Worm (Caenorhabditis elegans) whole organism, L4 larva: ENCODE results near the gene ver-3.

ENCODE experiments used
- D1046.2 ChIP-seq: fragments of 200-800 bp; sonication (Bioruptor generic); IDR thresholded peaks from 2 replicates; pipeline ENCODE4 v1.3.6; 2022; ENCODE audit warnings: missing genetic modification characterization, missing compliant biosample characterization
- F37D6.2 ChIP-seq: sonication (generic microtip); optimal IDR thresholded peaks from 2 replicates; lab custom pipeline; 2016; ENCODE audit warnings: mild to moderate bottlenecking, missing genetic modification characterization, missing compliant biosample characterization
- T20F7.1 ChIP-seq: fragments of 200-800 bp; sonication (Bioruptor generic); optimal IDR thresholded peaks from 2 replicates; lab custom pipeline; 2018; ENCODE audit warnings: mild to moderate bottlenecking, missing genetic modification characterization, missing compliant biosample characterization
- Y105C5A.15 ChIP-seq: fragments of 200-800 bp; sonication (Bioruptor generic); IDR thresholded peaks from 2 replicates; pipeline ENCODE4 v1.3.6; 2022; ENCODE audit warnings: missing genetic modification characterization, missing compliant biosample characterization
- Y5F2A.4 ChIP-seq: fragments of 200-800 bp; sonication (Bioruptor generic); optimal IDR thresholded peaks from 2 replicates; lab custom pipeline; 2018; ENCODE audit warnings: mild to moderate bottlenecking, missing genetic modification characterization, missing compliant biosample characterization
- ZK546.5 ChIP-seq, 2 experiments: sonication (generic microtip); optimal IDR thresholded peaks; 2 replicates each; lab custom pipeline; 2017; ENCODE audit warnings: missing biosample characterization in 2 of 2, missing genetic modification characterization in 2 of 2
- aha-1 ChIP-seq: fragments of 150-350 bp; peaks from one replicate; lab custom pipeline; 2014; ENCODE audit warnings: missing biosample characterization, missing genetic modification characterization
- ceh-20 ChIP-seq: fragments of 200-800 bp; sonication (Bioruptor generic); IDR thresholded peaks from 2 replicates; pipeline ENCODE4 v1.3.6; 2022; ENCODE audit warnings: missing genetic modification reagents, missing genetic modification characterization, missing compliant biosample characterization
- ceh-28 ChIP-seq: fragments of 150-350 bp; optimal IDR thresholded peaks from 2 replicates; lab custom pipeline; 2014; ENCODE audit warnings: missing biosample characterization, missing genetic modification reagents, missing genetic modification characterization
- ceh-44 ChIP-seq: fragments of 200-800 bp; sonication (Bioruptor generic); IDR thresholded peaks from 2 replicates; pipeline ENCODE4 v1.3.6; 2022; ENCODE audit warnings: missing genetic modification reagents, missing genetic modification characterization, missing compliant biosample characterization
- ceh-62 ChIP-seq: sonication (generic microtip); optimal IDR thresholded peaks from 2 replicates; lab custom pipeline; 2017; ENCODE audit warnings: missing biosample characterization, missing genetic modification characterization
- ceh-82 ChIP-seq: sonication (generic microtip); optimal IDR thresholded peaks from 2 replicates; lab custom pipeline; 2017; ENCODE audit warnings: missing biosample characterization, missing genetic modification characterization
- cey-2 ChIP-seq: sonication (generic microtip); optimal IDR thresholded peaks from 3 replicates; lab custom pipeline; 2017; ENCODE audit warnings: missing genetic modification characterization, mild to moderate bottlenecking, missing compliant biosample characterization, antibody characterized with exemption, borderline replicate concordance; ENCODE audit not compliant: insufficient read depth
- daf-16 ChIP-seq, 3 experiments: sonication (generic microtip); optimal IDR thresholded peaks; 2 replicates each; lab custom pipeline; 2016 to 2017; ENCODE audit warnings: missing genetic modification characterization in 3 of 3, missing genetic modification reagents in 3 of 3, mild to moderate bottlenecking in 2 of 3, missing compliant biosample characterization in 2 of 3, missing biosample characterization in 1 of 3, moderate library complexity in 1 of 3
- daf-19 ChIP-seq: fragments of 200-800 bp; sonication (Bioruptor generic); conservative IDR thresholded peaks from 2 replicates; pipeline ENCODE4 v1.3.6; 2022; ENCODE audit warnings: missing genetic modification characterization, missing compliant biosample characterization
- daf-8 ChIP-seq: fragments of 200-800 bp; sonication (Bioruptor generic); IDR thresholded peaks from 2 replicates; pipeline ENCODE4 v1.3.6; 2022; ENCODE audit warnings: missing genetic modification characterization, missing compliant biosample characterization
- dmd-9 ChIP-seq: fragments of 200-800 bp; sonication (Bioruptor generic); IDR thresholded peaks from 2 replicates; pipeline ENCODE4 v1.3.6; 2022; ENCODE audit warnings: missing genetic modification reagents, missing genetic modification characterization, missing compliant biosample characterization
- dve-1 ChIP-seq: sonication (generic microtip); optimal IDR thresholded peaks from 2 replicates; lab custom pipeline; 2017; ENCODE audit warnings: antibody characterized with exemption, mild to moderate bottlenecking, missing genetic modification characterization, missing compliant biosample characterization; ENCODE audit not compliant: insufficient read depth
- fkh-10 ChIP-seq: fragments of 150-350 bp; optimal IDR thresholded peaks from 2 replicates; lab custom pipeline; 2014; ENCODE audit warnings: missing biosample characterization, missing genetic modification reagents, missing genetic modification characterization
- fos-1 ChIP-seq: fragments of 150-350 bp; optimal IDR thresholded peaks from 2 replicates; lab custom pipeline; 2014; ENCODE audit warnings: missing biosample characterization, missing genetic modification characterization
- gei-8 ChIP-seq: fragments of 200-800 bp; sonication (Bioruptor generic); optimal IDR thresholded peaks from 2 replicates; lab custom pipeline; 2018; ENCODE audit warnings: mild to moderate bottlenecking, missing genetic modification characterization, missing compliant biosample characterization
- hif-1 ChIP-seq, 2 experiments: sonication (generic microtip); optimal IDR thresholded peaks; 2 replicates each; lab custom pipeline; 2016 to 2017; ENCODE audit warnings: missing compliant biosample characterization in 2 of 2, missing genetic modification characterization in 2 of 2, missing genetic modification reagents in 2 of 2, missing genotype in 2 of 2, mild to moderate bottlenecking in 1 of 2
- hlh-11 ChIP-seq: fragments of 200-800 bp; sonication (Bioruptor generic); optimal IDR thresholded peaks from 2 replicates; lab custom pipeline; 2018; ENCODE audit warnings: mild to moderate bottlenecking, missing genetic modification characterization, missing compliant biosample characterization
- lin-13 ChIP-seq: fragments of 150-350 bp; optimal IDR thresholded peaks from 2 replicates; lab custom pipeline; 2014; ENCODE audit warnings: missing biosample characterization, missing genetic modification reagents, missing genetic modification characterization
- lin-15B ChIP-seq: fragments of 150-350 bp; sonication (generic microtip); optimal IDR thresholded peaks from 3 replicates; lab custom pipeline; 2014; ENCODE audit warnings: missing biosample characterization, missing genetic modification characterization
- lin-29 ChIP-seq: fragments of 200-800 bp; sonication (Bioruptor generic); IDR thresholded peaks from 2 replicates; pipeline ENCODE4 v1.3.6; 2022; ENCODE audit warnings: missing genetic modification reagents, missing genetic modification characterization, missing compliant biosample characterization
- lin-39 ChIP-seq: fragments of 150-350 bp; optimal IDR thresholded peaks from 2 replicates; lab custom pipeline; 2014; ENCODE audit warnings: missing biosample characterization, missing genetic modification reagents, missing genetic modification characterization
- lir-3 ChIP-seq: sonication (generic microtip); optimal IDR thresholded peaks from 2 replicates; lab custom pipeline; 2016; ENCODE audit warnings: mild to moderate bottlenecking, missing genetic modification characterization, missing compliant biosample characterization
- lsy-2 ChIP-seq, 2 experiments: fragments of 150-350 bp in 1 of 2; sonication (generic microtip) in 1 of 2; optimal IDR thresholded peaks; 2 replicates each; lab custom pipeline; 2014 to 2017; ENCODE audit warnings: missing biosample characterization in 2 of 2, missing genetic modification characterization in 2 of 2
- madf-5 ChIP-seq, 2 experiments: fragments of 200-800 bp; sonication (Bioruptor generic); IDR thresholded peaks; 2 replicates each; pipeline ENCODE4 v1.3.6; 2022; ENCODE audit warnings: missing compliant biosample characterization in 2 of 2, missing genetic modification characterization in 2 of 2
- madf-9 ChIP-seq: fragments of 200-800 bp; sonication (Bioruptor generic); conservative IDR thresholded peaks from 2 replicates; pipeline ENCODE4 v1.3.6; 2022; ENCODE audit warnings: missing genetic modification reagents, missing genetic modification characterization, missing compliant biosample characterization
- mep-1 ChIP-seq: fragments of 150-350 bp; sonication (generic microtip); optimal IDR thresholded peaks from 3 replicates; lab custom pipeline; 2014; ENCODE audit warnings: missing biosample characterization, missing genetic modification characterization
- mes-2 ChIP-seq: sonication (generic microtip); optimal IDR thresholded peaks from 2 replicates; lab custom pipeline; 2016; ENCODE audit warnings: missing genotype, mild to moderate bottlenecking, missing genetic modification characterization, missing compliant biosample characterization; ENCODE audit not compliant: poor library complexity, severe bottlenecking
- nhr-10 ChIP-seq: fragments of 150-350 bp; optimal IDR thresholded peaks from 2 replicates; lab custom pipeline; 2014; ENCODE audit warnings: missing biosample characterization, missing genetic modification characterization
- nhr-237 ChIP-seq: sonication (generic microtip); optimal IDR thresholded peaks from 2 replicates; lab custom pipeline; 2017; ENCODE audit warnings: missing biosample characterization, missing genetic modification characterization
- nhr-6 ChIP-seq: fragments of 150-350 bp; optimal IDR thresholded peaks from 2 replicates; lab custom pipeline; 2014; ENCODE audit warnings: missing biosample characterization, missing genetic modification characterization
- nhr-76 ChIP-seq: fragments of 150-350 bp; optimal IDR thresholded peaks from 2 replicates; lab custom pipeline; 2014; ENCODE audit warnings: missing biosample characterization, missing genetic modification characterization
- nhr-77 ChIP-seq: fragments of 150-350 bp; optimal IDR thresholded peaks from 2 replicates; lab custom pipeline; 2014; ENCODE audit warnings: missing biosample characterization, missing genetic modification characterization
- pha-4 ChIP-seq, 2 experiments: fragments of 150-350 bp in 1 of 2; fragments of 200-800 bp in 1 of 2; sonication (Bioruptor generic) in 1 of 2; IDR thresholded peaks in 1 of 2; optimal IDR thresholded peaks in 1 of 2; 2 replicates each; pipeline versions ENCODE4 v1.3.6 to Lab custom; 2014 to 2022; ENCODE audit warnings: missing genetic modification characterization in 2 of 2, missing genetic modification reagents in 2 of 2, missing biosample characterization in 1 of 2, missing compliant biosample characterization in 1 of 2
- snpc-4 ChIP-seq: fragments of 150-350 bp; optimal IDR thresholded peaks from 2 replicates; lab custom pipeline; 2014; ENCODE audit warnings: missing biosample characterization, missing genetic modification characterization
- spr-3 ChIP-seq: fragments of 200-800 bp; sonication (Bioruptor generic); optimal IDR thresholded peaks from 2 replicates; lab custom pipeline; 2018; ENCODE audit warnings: mild to moderate bottlenecking, missing genetic modification characterization, missing compliant biosample characterization
- tag-97 ChIP-seq: fragments of 200-800 bp; sonication (Bioruptor generic); IDR thresholded peaks from 2 replicates; pipeline ENCODE4 v1.3.6; 2022; ENCODE audit warnings: missing genetic modification characterization, missing compliant biosample characterization
- tra-1 ChIP-seq: fragments of 200-800 bp; sonication (Bioruptor generic); IDR thresholded peaks from 2 replicates; pipeline ENCODE4 v1.3.6; 2022; ENCODE audit warnings: missing genetic modification reagents, missing genetic modification characterization, missing compliant biosample characterization
- unc-130 ChIP-seq: sonication (generic microtip); optimal IDR thresholded peaks from 2 replicates; lab custom pipeline; 2016; ENCODE audit warnings: missing genetic modification reagents, missing genetic modification characterization, missing compliant biosample characterization
- unc-39 ChIP-seq: sonication (generic microtip); optimal IDR thresholded peaks from 2 replicates; lab custom pipeline; 2017; ENCODE audit warnings: missing biosample characterization, missing genetic modification characterization
- unc-62 ChIP-seq, 3 experiments: fragments of 150-350 bp in 1 of 3; sonication (generic microtip); optimal IDR thresholded peaks in 2 of 3; peaks in 1 of 3; 1 replicate in 1 of 3; 2 replicates in 2 of 3; lab custom pipeline; 2014 to 2017; ENCODE audit warnings: missing biosample characterization in 3 of 3, missing genetic modification characterization in 3 of 3, missing genetic modification reagents in 3 of 3, missing genotype in 1 of 3
- vab-7 ChIP-seq: fragments of 200-800 bp; sonication (Bioruptor generic); IDR thresholded peaks from 2 replicates; pipeline ENCODE4 v1.3.6; 2022; ENCODE audit warnings: missing genetic modification reagents, missing genetic modification characterization, missing compliant biosample characterization
- zag-1 ChIP-seq: fragments of 150-350 bp; optimal IDR thresholded peaks from 2 replicates; lab custom pipeline; 2014; ENCODE audit warnings: missing biosample characterization, missing genetic modification characterization
- zfp-2 ChIP-seq: sonication (generic microtip); optimal IDR thresholded peaks from 2 replicates; lab custom pipeline; 2016; ENCODE audit warnings: mild to moderate bottlenecking, missing genetic modification characterization, missing compliant biosample characterization
- zip-11 ChIP-seq: fragments of 200-800 bp; sonication (Bioruptor generic); IDR thresholded peaks from 2 replicates; pipeline ENCODE4 v1.3.6; 2022; ENCODE audit warnings: missing genetic modification characterization, missing compliant biosample characterization
- ztf-7 ChIP-seq: fragments of 150-350 bp; optimal IDR thresholded peaks from 2 replicates; lab custom pipeline; 2014; ENCODE audit warnings: missing biosample characterization, missing genetic modification characterization

ver-3 gene

DNA sequence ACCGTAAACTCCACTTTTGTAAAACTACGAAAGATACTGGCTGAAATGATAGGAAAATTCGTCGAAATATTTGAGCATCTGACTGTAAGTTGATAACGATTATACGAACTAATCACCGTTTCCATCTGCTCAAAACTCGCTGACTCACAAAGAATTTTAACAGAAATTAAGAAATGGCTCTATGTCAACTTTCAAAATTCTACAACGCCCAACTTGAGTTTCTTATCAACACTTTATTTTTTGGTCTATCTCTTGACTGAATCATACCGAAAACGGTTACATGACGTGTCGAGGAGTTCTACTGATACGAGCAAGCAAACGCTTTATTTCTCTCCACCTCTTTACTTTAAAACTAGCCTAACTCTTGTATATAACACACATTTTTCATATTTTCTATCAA, 54.9 kb downstream of the ver-3 start, which contains the start of gene clc-1 (continued):
- TF ChIP-seq hlh-11 (peak; percentile 85), nhr-76 (tag; lab: Kevin White, UChicago) (no peak), madf-5 (GFP tag; IDR thresholded peaks at IDR 0.05; lab: Robert Waterston, UW) (no peak), daf-8 (GFP tag; lab: Robert Waterston, UW) (no peak), snpc-4 (tag; lab: Kevin White, UChicago) (no peak), cey-2 (tag; lab: Kevin White, UChicago) (no peak), fos-1 (peak; percentile 27), daf-16 (GFP tag; optimal IDR thresholded peaks at IDR 0.05; lab: Kevin White, UChicago) (peak in 1 of 2 experiments; percentile 37), daf-16 (tag; optimal IDR thresholded peaks at IDR 0.05; lab: Kevin White, UChicago) (peak; percentile 87), nhr-77 (peak; percentile 46), zfp-2 (no peak), lin-29 (GFP tag; lab: Robert Waterston, UW) (no peak), Y5F2A.4 (GFP tag; lab: Kevin White, UChicago) (no peak), pha-4 (GFP tag; IDR thresholded peaks at IDR 0.05; lab: Robert Waterston, UW) (no peak), pha-4 (tag; optimal IDR thresholded peaks at IDR 0.05; lab: Kevin White, UChicago) (no peak), T20F7.1 (GFP tag; lab: Kevin White, UChicago) (peak; percentile 29), dve-1 (peak; percentile 79), tag-97 (GFP tag; lab: Robert Waterston, UW) (no peak), madf-9 (GFP tag; lab: Robert Waterston, UW) (no peak), lin-39 (tag; lab: Kevin White, UChicago) (no peak), ceh-82 (no peak), ceh-28 (tag; lab: Kevin White, UChicago) (no peak), ztf-7 (tag; lab: Kevin White, UChicago) (no peak), unc-130 (GFP tag; lab: Kevin White, UChicago) (no peak), F37D6.2 (no peak), ceh-44 (no peak), hif-1 (tag; optimal IDR thresholded peaks at IDR 0.05; lab: Kevin White, UChicago) (peak in 1 of 2 experiments; percentile 40), nhr-237 (no peak), zag-1 (tag; lab: Kevin White, UChicago) (no peak), ceh-62 (tag; lab: Kevin White, UChicago) (no peak), lin-13 (GFP tag; lab: Kevin White, UChicago) (no peak), nhr-10 (tag; lab: Kevin White, UChicago) (no peak), gei-8 (GFP tag; lab: Kevin White, UChicago) (no peak), mes-2 (tag; lab: Kevin White, UChicago) (no peak), daf-19 (no peak), fkh-10 (GFP tag; lab: Kevin White, UChicago) (no peak), lir-3 (tag; lab: Kevin White, UChicago) (no peak), spr-3 (no peak), vab-7 (GFP tag; lab: Robert Waterston, UW) (no peak), tra-1 (peak; percentile 73; the same call in 1 of the 2 replicates), unc-62 (GFP tag; optimal IDR thresholded peaks at IDR 0.05 in 1 of 2; lab: Kevin White, UChicago) (no peak), unc-62 (tag; optimal IDR thresholded peaks at IDR 0.05; lab: Kevin White, UChicago) (no peak), mep-1 (peak; percentile 12), zip-11 (GFP tag; lab: Robert Waterston, UW) (no peak), Y105C5A.15 (no peak), unc-39 (tag; lab: Kevin White, UChicago) (no peak), ZK546.5 (tag; optimal IDR thresholded peaks at IDR 0.05; lab: Kevin White, UChicago) (no peak), nhr-6 (tag; lab: Kevin White, UChicago) (no peak), lin-15B (tag; lab: Kevin White, UChicago) (no peak), aha-1 (tag; lab: Kevin White, UChicago) (no peak), D1046.2 (GFP tag; lab: Robert Waterston, UW) (no peak), ceh-20 (GFP tag; lab: Robert Waterston, UW) (peak; percentile 21; the same call in 1 of the 2 replicates), dmd-9 (GFP tag; lab: Robert Waterston, UW) (no peak), lsy-2 (tag; optimal IDR thresholded peaks at IDR 0.05; lab: Kevin White, UChicago) (no peak)
